Fruit fly (Drosophila melanogaster) whole organism, embryonic: ENCODE results near the gene CG42784.

Experiments used
- CG11695 ChIP-seq: fragments of 200-800 bp; sonication (Bioruptor generic); IDR thresholded peaks from 3 replicates; pipeline ENCODE4 v1.3.6; 2022; ENCODE audit warnings: missing biosample characterization, missing genetic modification characterization
- CG13894 ChIP-seq: fragments of 200-800 bp; sonication (Bioruptor generic); optimal IDR thresholded peaks from 3 replicates; lab custom pipeline; 2018; ENCODE audit warnings: missing biosample characterization, mild to moderate bottlenecking, missing genetic modification characterization, moderate library complexity
- CG14965 ChIP-seq: fragments of 200-800 bp; sonication (Bioruptor generic); optimal IDR thresholded peaks from 2 replicates; lab custom pipeline; 2016; ENCODE audit warnings: missing biosample characterization, missing genetic modification characterization, borderline replicate concordance
- CG15696 ChIP-seq: fragments of 200-800 bp; sonication (Bioruptor generic); optimal IDR thresholded peaks from 2 replicates; lab custom pipeline; 2019; ENCODE audit warnings: missing biosample characterization, mild to moderate bottlenecking, missing genetic modification characterization, moderate library complexity
- CG1603 ChIP-seq: fragments of 200-800 bp; sonication (Bioruptor generic); optimal IDR thresholded peaks from 2 replicates; lab custom pipeline; 2019; ENCODE audit warnings: missing biosample characterization, mild to moderate bottlenecking, missing genetic modification characterization, moderate library complexity
- CG18764 ChIP-seq: fragments of 200-800 bp; sonication (Bioruptor generic); optimal IDR thresholded peaks from 3 replicates; lab custom pipeline; 2016; ENCODE audit warnings: missing biosample characterization, missing genetic modification characterization
- CG2889 ChIP-seq: fragments of 200-800 bp; sonication (Bioruptor generic); IDR thresholded peaks from 3 replicates; pipeline ENCODE4 v1.3.6; 2022; ENCODE audit warnings: missing biosample characterization, missing genetic modification characterization
- CG31441 ChIP-seq: fragments of 200-800 bp; sonication (Bioruptor generic); IDR thresholded peaks from 2 replicates; pipeline ENCODE4 v1.3.6; 2022; ENCODE audit warnings: missing biosample characterization, missing genetic modification characterization
- CG34376 ChIP-seq: fragments of 200-800 bp; sonication (Bioruptor generic); optimal IDR thresholded peaks from 2 replicates; lab custom pipeline; 2018; ENCODE audit warnings: missing biosample characterization, mild to moderate bottlenecking, missing genetic modification characterization
- CG4360 ChIP-seq: fragments of 200-800 bp; sonication (Bioruptor generic); IDR thresholded peaks from 2 replicates; pipeline ENCODE4 v1.3.6; 2022; ENCODE audit warnings: missing biosample characterization, missing genetic modification characterization
- CG4854 ChIP-seq: fragments of 200-800 bp; sonication (Bioruptor generic); optimal IDR thresholded peaks from 2 replicates; lab custom pipeline; 2016; ENCODE audit warnings: missing biosample characterization, missing genetic modification characterization, inconsistent platforms
- CG6175 ChIP-seq: fragments of 200-800 bp; sonication (Bioruptor generic); IDR thresholded peaks from 3 replicates; pipeline ENCODE4 v1.3.6; 2022; ENCODE audit warnings: missing biosample characterization, missing genetic modification characterization
- CG6654 ChIP-seq: fragments of 200-800 bp; sonication (Bioruptor generic); optimal IDR thresholded peaks from 2 replicates; lab custom pipeline; 2017; ENCODE audit warnings: missing biosample characterization, mild to moderate bottlenecking, missing genetic modification characterization
- CG6683 ChIP-seq: fragments of 200-800 bp; sonication (Bioruptor generic); optimal IDR thresholded peaks from 2 replicates; lab custom pipeline; 2017; ENCODE audit warnings: missing biosample characterization, mild to moderate bottlenecking, missing genetic modification characterization, missing genetic modification reagents
- CG7271 ChIP-seq: fragments of 200-800 bp; sonication (Bioruptor generic); optimal IDR thresholded peaks from 2 replicates; lab custom pipeline; 2018; ENCODE audit warnings: missing biosample characterization, mild to moderate bottlenecking, missing genetic modification characterization, moderate library complexity
- CG8924 ChIP-seq: fragments of 200-800 bp; optimal IDR thresholded peaks from 3 replicates; lab custom pipeline; 2019; ENCODE audit warnings: missing biosample characterization, mild to moderate bottlenecking, missing genetic modification characterization, moderate library complexity
- CG9876 ChIP-seq: fragments of 200-800 bp; sonication (Bioruptor generic); optimal IDR thresholded peaks from 2 replicates; lab custom pipeline; 2016; ENCODE audit warnings: missing biosample characterization, missing genetic modification characterization
- Dek ChIP-seq: fragments of 200-800 bp; sonication (Bioruptor generic); optimal IDR thresholded peaks from 3 replicates; lab custom pipeline; 2019; ENCODE audit warnings: missing biosample characterization, mild to moderate bottlenecking, missing genetic modification characterization, moderate library complexity
- Dfd ChIP-seq, 2 experiments: fragments of >200 bp; optimal IDR thresholded peaks; 2 replicates each; lab custom pipeline; 2017; ENCODE audit warnings: missing biosample characterization in 2 of 2, missing genetic modification characterization in 2 of 2
- Hmr ChIP-seq: fragments of 200-800 bp; sonication (Bioruptor generic); optimal IDR thresholded peaks from 3 replicates; lab custom pipeline; 2017; ENCODE audit warnings: mild to moderate bottlenecking, missing biosample characterization, missing genetic modification reagents, missing genetic modification characterization
- Hr3 ChIP-seq: fragments of 200-800 bp; sonication (Bioruptor generic); optimal IDR thresholded peaks from 3 replicates; lab custom pipeline; 2016; ENCODE audit warnings: missing biosample characterization, missing genetic modification characterization
- Lhr ChIP-seq: fragments of 200-800 bp; sonication (Bioruptor generic); optimal IDR thresholded peaks from 3 replicates; lab custom pipeline; 2017; ENCODE audit warnings: mild to moderate bottlenecking, missing biosample characterization, missing genetic modification reagents, missing genetic modification characterization
- Med ChIP-seq: fragments of 200-800 bp; sonication (Bioruptor generic); peaks from one replicate; lab custom pipeline; 2016; ENCODE audit warnings: missing biosample characterization, missing genetic modification characterization, mild to moderate bottlenecking, inconsistent platforms, moderate library complexity
- Opbp ChIP-seq: fragments of 200-800 bp; sonication (Bioruptor generic); IDR thresholded peaks from 3 replicates; pipeline ENCODE4 v1.3.6; 2022; ENCODE audit warnings: missing biosample characterization, missing genetic modification characterization; ENCODE audit not compliant: partially characterized antibody
- Pdp1 ChIP-seq, 2 experiments: fragments of 200-800 bp; sonication (Bioruptor generic); optimal IDR thresholded peaks; 3 replicates each; lab custom pipeline; 2016; ENCODE audit warnings: missing biosample characterization in 2 of 2, missing genetic modification characterization in 2 of 2, mild to moderate bottlenecking in 1 of 2, moderate library complexity in 1 of 2
- Poxn ChIP-seq: fragments of 200-800 bp; sonication (Bioruptor generic); IDR thresholded peaks from 2 replicates; pipeline ENCODE4 v1.3.6; 2022; ENCODE audit warnings: missing biosample characterization, missing genetic modification characterization
- Sry-β ChIP-seq: fragments of 200-800 bp; sonication (Bioruptor generic); optimal IDR thresholded peaks from 2 replicates; lab custom pipeline; 2018; ENCODE audit warnings: missing biosample characterization, mild to moderate bottlenecking, missing genetic modification characterization, moderate library complexity
- Usf ChIP-seq: fragments of 200-800 bp; sonication (Bioruptor generic); optimal IDR thresholded peaks from 2 replicates; lab custom pipeline; 2017; ENCODE audit warnings: missing genotype, missing biosample characterization, missing genetic modification characterization
- YL-1 ChIP-seq: fragments of 200-800 bp; sonication (Bioruptor generic); optimal IDR thresholded peaks from 3 replicates; lab custom pipeline; 2017; ENCODE audit warnings: missing biosample characterization, mild to moderate bottlenecking, missing genetic modification characterization
- bowl ChIP-seq: fragments of 200-800 bp; sonication (Bioruptor generic); IDR thresholded peaks from 2 replicates; pipeline ENCODE4 v1.3.6; 2022; ENCODE audit warnings: missing biosample characterization, missing genetic modification characterization
- ci ChIP-seq: fragments of 200-800 bp; sonication (Bioruptor generic); IDR thresholded peaks from 3 replicates; pipeline ENCODE4 v1.3.6; 2022; ENCODE audit warnings: missing biosample characterization, missing genetic modification characterization
- da ChIP-seq: fragments of 200-800 bp; sonication (Bioruptor generic); optimal IDR thresholded peaks from 2 replicates; lab custom pipeline; 2016; ENCODE audit warnings: missing biosample characterization, missing genetic modification characterization
- dysf ChIP-seq: fragments of 200-800 bp; sonication (Bioruptor generic); IDR thresholded peaks from 3 replicates; pipeline ENCODE4 v1.3.6; 2022; ENCODE audit warnings: missing biosample characterization, missing genetic modification characterization
- exex ChIP-seq: fragments of 200-800 bp; sonication (Bioruptor generic); optimal IDR thresholded peaks from 4 replicates; lab custom pipeline; 2018; ENCODE audit warnings: missing biosample characterization, mild to moderate bottlenecking, missing genetic modification characterization, moderate library complexity
- fd102C ChIP-seq: fragments of 200-800 bp; sonication (Bioruptor generic); optimal IDR thresholded peaks from 2 replicates; lab custom pipeline; 2018; ENCODE audit warnings: missing biosample characterization, mild to moderate bottlenecking, missing genetic modification characterization, moderate library complexity
- fd96Cb ChIP-seq: fragments of 200-800 bp; sonication (Bioruptor generic); optimal IDR thresholded peaks from 2 replicates; lab custom pipeline; 2018; ENCODE audit warnings: missing biosample characterization, mild to moderate bottlenecking, missing genetic modification characterization, moderate library complexity
- her ChIP-seq: fragments of 200-800 bp; sonication (Bioruptor generic); optimal IDR thresholded peaks from 2 replicates; lab custom pipeline; 2016; ENCODE audit warnings: missing biosample characterization, missing genetic modification characterization
- ind ChIP-seq: fragments of 200-800 bp; sonication (Bioruptor generic); optimal IDR thresholded peaks from 3 replicates; lab custom pipeline; 2016; ENCODE audit warnings: missing biosample characterization, missing genetic modification characterization
- kni ChIP-seq: fragments of 200-800 bp; sonication (Bioruptor generic); optimal IDR thresholded peaks from 3 replicates; lab custom pipeline; 2017; ENCODE audit warnings: mild to moderate bottlenecking, missing biosample characterization, missing genetic modification reagents, missing genetic modification characterization
- nerfin-1 ChIP-seq: fragments of 200-800 bp; sonication (Bioruptor generic); optimal IDR thresholded peaks from 3 replicates; lab custom pipeline; 2019; ENCODE audit warnings: missing biosample characterization, mild to moderate bottlenecking, missing genetic modification characterization, moderate library complexity
- pzg ChIP-seq: fragments of 200-800 bp; sonication (Bioruptor generic); optimal IDR thresholded peaks from 3 replicates; lab custom pipeline; 2018; ENCODE audit warnings: missing biosample characterization, mild to moderate bottlenecking, missing genetic modification characterization, moderate library complexity
- row ChIP-seq: fragments of 200-800 bp; sonication (Bioruptor generic); IDR thresholded peaks from 3 replicates; pipeline ENCODE4 v1.3.6; 2022; ENCODE audit warnings: missing biosample characterization, missing genetic modification characterization
- sc ChIP-seq, 3 experiments: fragments of >200 bp in 2 of 3; fragments of 200-800 bp in 1 of 3; sonication (Bioruptor generic) in 1 of 3; optimal IDR thresholded peaks; 2 replicates in 2 of 3; 3 replicates in 1 of 3; lab custom pipeline; 2017; ENCODE audit warnings: mild to moderate bottlenecking in 1 of 3, missing biosample characterization in 1 of 3, missing genetic modification characterization in 1 of 3, missing genetic modification reagents in 1 of 3
- schlank ChIP-seq: fragments of 200-800 bp; sonication (Bioruptor generic); optimal IDR thresholded peaks from 2 replicates; lab custom pipeline; 2018; ENCODE audit warnings: missing biosample characterization, mild to moderate bottlenecking, missing genetic modification characterization
- tin ChIP-seq: fragments of 200-800 bp; sonication (Bioruptor generic); optimal IDR thresholded peaks from 3 replicates; lab custom pipeline; 2016; ENCODE audit warnings: missing biosample characterization, missing genetic modification characterization
- tio ChIP-seq: fragments of 200-800 bp; sonication (Bioruptor generic); optimal IDR thresholded peaks from 2 replicates; lab custom pipeline; 2017; ENCODE audit warnings: missing biosample characterization, missing genetic modification characterization, inconsistent platforms
- yki ChIP-seq: fragments of >200 bp; optimal IDR thresholded peaks from 3 replicates; lab custom pipeline; 2018

The CG42784 gene

DNA sequence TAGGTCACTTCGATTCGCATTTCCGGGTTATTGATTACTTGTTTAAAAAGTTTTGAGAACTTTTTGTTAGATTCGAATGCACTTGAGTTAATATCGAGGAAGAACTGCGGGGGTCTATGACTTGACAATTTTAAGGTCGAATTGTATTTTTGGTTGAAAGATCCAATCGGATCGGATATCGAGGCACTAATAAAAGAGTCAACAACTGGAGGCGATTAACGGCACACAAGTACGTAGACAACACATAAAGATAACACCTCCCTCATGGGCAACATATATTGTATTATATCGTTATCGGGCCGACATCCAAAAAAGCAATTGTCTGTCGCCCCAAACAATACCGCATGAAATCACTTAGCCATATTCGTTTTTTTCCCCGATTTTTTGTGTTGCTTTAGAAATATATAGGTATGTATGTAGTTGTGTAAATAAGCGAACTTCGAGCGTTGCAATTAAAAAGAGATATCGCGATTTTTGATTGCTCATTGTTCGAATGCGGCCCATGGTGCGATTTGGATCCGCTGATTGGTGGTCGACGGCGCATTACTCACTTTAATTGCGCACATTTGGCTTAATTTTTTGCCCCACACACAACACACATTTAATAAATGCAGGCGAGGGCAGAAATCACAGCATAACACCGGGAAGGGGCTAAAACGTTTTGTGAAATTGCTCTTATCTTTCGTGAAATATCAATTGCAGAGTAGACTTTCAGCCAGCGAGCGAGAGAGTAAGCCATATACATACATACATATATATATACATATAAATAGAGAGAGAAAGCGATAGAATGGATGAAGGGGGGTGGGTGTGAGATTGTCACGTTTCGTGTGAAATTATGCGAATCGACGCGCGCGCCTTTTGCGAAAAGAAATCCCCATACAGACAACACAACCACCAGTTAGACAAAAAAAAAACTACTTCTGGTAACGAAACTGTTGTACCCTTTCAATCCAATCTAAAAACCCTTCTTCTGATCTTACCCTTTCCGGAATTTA is 95.9 kb downstream of the CG42784 start (continued):
- TF ChIP-seq Med (peak; percentile 82), exex (tag; lab: Kevin White, UChicago) (peak; percentile 74), yki (lab: Kevin White, UChicago) (no peak), Hr3 (no peak), CG18764 (GFP tag; lab: Kevin White, UChicago) (no peak), schlank (tag; lab: Kevin White, UChicago) (no peak), pzg (GFP tag; lab: Kevin White, UChicago) (no peak), CG31441 (GFP tag; lab: Robert Waterston, UW) (no peak), sc (optimal IDR thresholded peaks at IDR 0.05; lab: Kevin White, UChicago) (no peak), sc (GFP tag; optimal IDR thresholded peaks at IDR 0.05; lab: Kevin White, UChicago) (no peak), row (peak; percentile 47; the same call in 2 of the 3 replicates), ci (GFP tag; lab: Robert Waterston, UW) (no peak), CG4854 (GFP tag; lab: Kevin White, UChicago) (no peak), fd102C (GFP tag; lab: Kevin White, UChicago) (no peak), Poxn (GFP tag; lab: Robert Waterston, UW) (no peak), CG11695 (GFP tag; lab: Robert Waterston, UW) (no peak), CG6654 (no peak), tio (GFP tag; lab: Kevin White, UChicago) (no peak), CG8924 (tag; lab: Kevin White, UChicago) (no peak), CG7271 (no peak), Dfd (GFP tag; optimal IDR thresholded peaks at IDR 0.05; lab: Kevin White, UChicago) (no peak), CG2889 (GFP tag; lab: Robert Waterston, UW) (no peak), CG9876 (GFP tag; lab: Kevin White, UChicago) (no peak), Dek (tag; lab: Kevin White, UChicago) (no peak), Usf (GFP tag; lab: Kevin White, UChicago) (no peak), nerfin-1 (tag; lab: Kevin White, UChicago) (peak; percentile 68), dysf (GFP tag; lab: Robert Waterston, UW) (no peak), Sry-β (no peak), CG6683 (GFP tag; lab: Kevin White, UChicago) (no peak), CG15696 (no peak), Opbp (GFP tag; lab: Robert Waterston, UW) (no peak), CG13894 (tag; lab: Kevin White, UChicago) (peak; percentile 35), CG4360 (GFP tag; lab: Robert Waterston, UW) (no peak), tin (GFP tag; lab: Kevin White, UChicago) (no peak), Lhr (GFP tag; lab: Kevin White, UChicago) (no peak), YL-1 (no peak), CG34376 (no peak)
- TF ChIP-seq, all 482 proteins: peak for 21

DNA sequence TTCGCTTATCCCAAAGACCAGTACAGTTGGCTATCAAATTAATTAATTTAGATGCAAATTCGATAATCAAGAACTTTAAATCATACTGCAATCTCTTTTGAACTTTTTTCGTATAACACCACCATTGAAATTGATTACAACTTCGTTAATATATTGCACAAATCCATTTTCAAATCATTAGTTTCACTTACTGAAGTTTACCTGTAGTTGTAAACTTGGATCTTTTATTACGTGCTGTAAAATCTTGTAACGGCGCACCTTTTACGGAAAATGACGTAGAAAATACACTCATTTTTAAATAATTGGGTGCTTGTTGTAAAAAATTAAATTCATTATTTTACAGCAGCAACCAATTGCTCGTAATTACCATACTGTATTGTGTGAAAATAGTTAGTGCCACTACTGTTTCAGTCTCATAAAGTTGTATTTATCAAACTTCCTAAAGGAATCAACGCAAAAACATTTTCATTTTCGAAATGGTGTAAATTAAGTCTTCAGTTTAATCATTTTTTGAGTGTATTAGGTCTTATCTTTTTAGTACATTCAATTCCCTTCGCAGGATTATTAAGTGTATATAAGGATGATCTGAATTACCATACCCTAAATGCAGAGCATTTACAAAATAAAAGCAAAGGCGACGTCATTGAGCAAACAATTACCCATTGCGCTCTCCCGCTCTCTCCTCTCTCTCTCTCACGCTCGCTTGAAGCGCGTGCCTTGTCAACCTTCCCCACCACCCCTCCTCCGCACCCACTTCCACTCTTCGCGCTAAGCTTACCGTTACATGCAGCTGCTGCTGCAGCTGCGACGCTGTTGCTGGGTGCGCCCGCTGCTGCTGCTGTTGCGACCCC is 97.2 kb downstream of the CG42784 start:
- peak; percentile 19 to 41 for TF ChIP-seq Pdp1 (GFP tag; optimal IDR thresholded peaks at IDR 0.05; lab: Kevin White, UChicago)
- TF ChIP-seq ind (GFP tag; lab: Kevin White, UChicago), result peak; percentile 36
- peak; percentile 32 for TF ChIP-seq fd96Cb (tag; lab: Kevin White, UChicago)
- peak; percentile 70; the same call in 1 of the 2 replicates for TF ChIP-seq bowl (GFP tag; lab: Robert Waterston, UW)
- peak; percentile 56; the same call in 2 of the 3 replicates for TF ChIP-seq CG6175
- TF ChIP-seq kni, result peak; percentile 30
- peak; percentile 40 for TF ChIP-seq da (GFP tag; lab: Kevin White, UChicago)
- peak; percentile 33 for TF ChIP-seq Hmr (GFP tag; lab: Kevin White, UChicago)
- peak; percentile 49 for TF ChIP-seq CG1603 (tag; lab: Kevin White, UChicago)
- peak; percentile 6 for TF ChIP-seq her
- no peak for TF ChIP-seq CG14965 (GFP tag; lab: Kevin White, UChicago)
